Fruit fly (Drosophila melanogaster) whole organism, embryonic: ENCODE data around the gene lectin-37Db.

ENCODE experiments used
- Abd-B ChIP-seq: fragments of 200-800 bp; sonication (Bioruptor generic); optimal IDR thresholded peaks from 2 replicates; lab custom pipeline; 2018; ENCODE audit warnings: missing biosample characterization, mild to moderate bottlenecking, missing genetic modification characterization, moderate library complexity
- Atf-2 ChIP-seq: fragments of 200-800 bp; sonication (Bioruptor generic); optimal IDR thresholded peaks from 2 replicates; lab custom pipeline; 2016; ENCODE audit warnings: missing biosample characterization, missing genetic modification characterization
- C15 ChIP-seq: fragments of 200-800 bp; sonication (Bioruptor generic); IDR thresholded peaks from 3 replicates; pipeline ENCODE4 v1.3.6; 2022; ENCODE audit warnings: missing biosample characterization, missing genetic modification characterization
- CG10274 ChIP-seq: fragments of 200-800 bp; sonication (Bioruptor generic); optimal IDR thresholded peaks from 3 replicates; lab custom pipeline; 2017; ENCODE audit warnings: missing biosample characterization, mild to moderate bottlenecking, missing genetic modification characterization
- CG10654 ChIP-seq: fragments of 200-800 bp; sonication (Bioruptor generic); optimal IDR thresholded peaks from 2 replicates; lab custom pipeline; 2016; ENCODE audit warnings: missing biosample characterization, missing genetic modification characterization
- CG11247 ChIP-seq: fragments of 200-800 bp; sonication (Bioruptor generic); IDR thresholded peaks from 2 replicates; pipeline ENCODE4 v1.3.6; 2022; ENCODE audit warnings: missing biosample characterization, missing genetic modification characterization
- CG11560 ChIP-seq: fragments of 200-800 bp; sonication (Bioruptor generic); IDR thresholded peaks from 3 replicates; pipeline ENCODE4 v1.3.6; 2022; ENCODE audit warnings: missing biosample characterization, missing genetic modification characterization
- CG12659 ChIP-seq: fragments of 200-800 bp; sonication (Bioruptor generic); optimal IDR thresholded peaks from 3 replicates; lab custom pipeline; 2017; ENCODE audit warnings: mild to moderate bottlenecking, missing biosample characterization, missing genetic modification reagents, missing genetic modification characterization
- CG12942 ChIP-seq: fragments of 200-800 bp; sonication (Bioruptor generic); optimal IDR thresholded peaks from 3 replicates; lab custom pipeline; 2016; ENCODE audit warnings: missing biosample characterization, missing genetic modification characterization
- CG14667 ChIP-seq: fragments of 200-800 bp; sonication (Bioruptor generic); IDR thresholded peaks from 2 replicates; pipeline ENCODE4 v1.3.6; 2022; ENCODE audit warnings: missing biosample characterization, missing genetic modification characterization
- CG15696 ChIP-seq: fragments of 200-800 bp; sonication (Bioruptor generic); optimal IDR thresholded peaks from 2 replicates; lab custom pipeline; 2019; ENCODE audit warnings: missing biosample characterization, mild to moderate bottlenecking, missing genetic modification characterization, moderate library complexity
- CG16779 ChIP-seq: fragments of 200-800 bp; sonication (Bioruptor generic); IDR thresholded peaks from 2 replicates; pipeline ENCODE4 v1.3.6; 2022; ENCODE audit warnings: missing biosample characterization, missing genetic modification characterization
- CG17361 ChIP-seq: fragments of 200-800 bp; sonication (Bioruptor generic); IDR thresholded peaks from 3 replicates; pipeline ENCODE4 v1.3.6; 2022; ENCODE audit warnings: missing biosample characterization, missing genetic modification characterization
- CG1792 ChIP-seq: fragments of 200-800 bp; sonication (Bioruptor generic); optimal IDR thresholded peaks from 2 replicates; lab custom pipeline; 2016; ENCODE audit warnings: missing biosample characterization, missing genetic modification characterization
- CG2116 ChIP-seq: fragments of 200-800 bp; sonication (Bioruptor generic); optimal IDR thresholded peaks from 3 replicates; lab custom pipeline; 2018; ENCODE audit warnings: missing biosample characterization, mild to moderate bottlenecking, missing genetic modification characterization
- CG2120 ChIP-seq: fragments of 200-800 bp; sonication (Bioruptor generic); optimal IDR thresholded peaks from 3 replicates; lab custom pipeline; 2016; ENCODE audit warnings: missing biosample characterization, missing genetic modification characterization
- CG30431 ChIP-seq: fragments of 200-800 bp; sonication (Bioruptor generic); optimal IDR thresholded peaks from 2 replicates; lab custom pipeline; 2017; ENCODE audit warnings: missing biosample characterization, missing genetic modification characterization
- CG31365 ChIP-seq: fragments of 200-800 bp; sonication (Bioruptor generic); optimal IDR thresholded peaks from 2 replicates; lab custom pipeline; 2018; ENCODE audit warnings: missing biosample characterization, mild to moderate bottlenecking, missing genetic modification characterization
- CG31388 ChIP-seq: fragments of 200-800 bp; sonication (Bioruptor generic); optimal IDR thresholded peaks from 2 replicates; lab custom pipeline; 2016; ENCODE audit warnings: missing biosample characterization, missing genetic modification characterization
- CG33557 ChIP-seq: fragments of 200-800 bp; sonication (Bioruptor generic); optimal IDR thresholded peaks from 2 replicates; lab custom pipeline; 2019; ENCODE audit warnings: missing biosample characterization, mild to moderate bottlenecking, missing genetic modification characterization, moderate library complexity
- CG3847 ChIP-seq: fragments of 200-800 bp; sonication (Bioruptor generic); IDR thresholded peaks from 2 replicates; pipeline ENCODE4 v1.3.6; 2022; ENCODE audit warnings: missing biosample characterization, missing genetic modification characterization
- CG42726 ChIP-seq: fragments of 200-800 bp; sonication (Bioruptor generic); IDR thresholded peaks from 2 replicates; pipeline ENCODE4 v1.3.6; 2022; ENCODE audit warnings: missing biosample characterization, missing genetic modification characterization; ENCODE audit not compliant: partially characterized antibody
- CG4282 ChIP-seq: fragments of 200-800 bp; sonication (Bioruptor generic); optimal IDR thresholded peaks from 2 replicates; lab custom pipeline; 2016; ENCODE audit warnings: missing biosample characterization, missing genetic modification characterization
- CG5180 ChIP-seq: fragments of 200-800 bp; sonication (Bioruptor generic); optimal IDR thresholded peaks from 3 replicates; lab custom pipeline; 2017; ENCODE audit warnings: missing biosample characterization, missing genetic modification characterization, mild to moderate bottlenecking, moderate library complexity, missing genetic modification reagents
- CG6254 ChIP-seq: fragments of 200-800 bp; sonication (Bioruptor generic); optimal IDR thresholded peaks from 3 replicates; lab custom pipeline; 2017; ENCODE audit warnings: mild to moderate bottlenecking, missing biosample characterization, missing genetic modification reagents, missing genetic modification characterization
- CG6791 ChIP-seq: fragments of 200-800 bp; sonication (Bioruptor generic); IDR thresholded peaks from 3 replicates; pipeline ENCODE4 v1.3.6; 2022; ENCODE audit warnings: missing biosample characterization, missing genetic modification characterization; ENCODE audit not compliant: partially characterized antibody
- CG8478 ChIP-seq: fragments of >200 bp; optimal IDR thresholded peaks from 2 replicates; lab custom pipeline; 2018
- CG9437 ChIP-seq: fragments of 200-800 bp; sonication (Bioruptor generic); optimal IDR thresholded peaks from 2 replicates; lab custom pipeline; 2018; ENCODE audit warnings: missing biosample characterization, mild to moderate bottlenecking, missing genetic modification characterization
- D19A ChIP-seq: fragments of 200-800 bp; optimal IDR thresholded peaks from 3 replicates; lab custom pipeline; 2019; ENCODE audit warnings: missing biosample characterization, mild to moderate bottlenecking, missing genetic modification characterization, moderate library complexity
- Scr ChIP-seq: fragments of 200-800 bp; sonication (Bioruptor generic); IDR thresholded peaks from 2 replicates; pipeline ENCODE4 v1.3.6; 2022; ENCODE audit warnings: missing biosample characterization, missing genetic modification characterization; ENCODE audit not compliant: partially characterized antibody
- Vsx1 ChIP-seq: fragments of 200-800 bp; sonication (Bioruptor generic); optimal IDR thresholded peaks from 2 replicates; lab custom pipeline; 2017; ENCODE audit warnings: missing biosample characterization, mild to moderate bottlenecking, missing genetic modification characterization, missing genetic modification reagents
- bigmax ChIP-seq: fragments of 200-800 bp; sonication (Bioruptor generic); optimal IDR thresholded peaks from 2 replicates; lab custom pipeline; 2018; ENCODE audit warnings: missing biosample characterization, mild to moderate bottlenecking, missing genetic modification characterization
- btn ChIP-seq: fragments of 200-800 bp; sonication (Bioruptor generic); optimal IDR thresholded peaks from 2 replicates; lab custom pipeline; 2016; ENCODE audit warnings: missing biosample characterization, missing genetic modification characterization
- crc ChIP-seq: fragments of 200-800 bp; sonication (Bioruptor generic); optimal IDR thresholded peaks from 2 replicates; lab custom pipeline; 2016; ENCODE audit warnings: missing biosample characterization, missing genetic modification characterization
- dati ChIP-seq: fragments of 200-800 bp; sonication (Bioruptor generic); IDR thresholded peaks from 2 replicates; pipeline ENCODE4 v1.3.6; 2022; ENCODE audit warnings: missing biosample characterization, missing genetic modification characterization
- eyg ChIP-seq: fragments of 200-800 bp; sonication (Bioruptor generic); optimal IDR thresholded peaks from 3 replicates; lab custom pipeline; 2016; ENCODE audit warnings: missing biosample characterization, missing genetic modification characterization
- fd102C ChIP-seq: fragments of 200-800 bp; sonication (Bioruptor generic); optimal IDR thresholded peaks from 2 replicates; lab custom pipeline; 2018; ENCODE audit warnings: missing biosample characterization, mild to moderate bottlenecking, missing genetic modification characterization, moderate library complexity
- maf-S ChIP-seq: fragments of 200-800 bp; sonication (Bioruptor generic); optimal IDR thresholded peaks from 2 replicates; lab custom pipeline; 2016; ENCODE audit warnings: missing biosample characterization, missing genetic modification characterization
- peb ChIP-seq: fragments of 200-800 bp; sonication (Bioruptor generic); IDR thresholded peaks from 2 replicates; pipeline ENCODE4 v1.3.6; 2022; ENCODE audit warnings: missing biosample characterization, missing genetic modification characterization
- pum ChIP-seq: fragments of 200-800 bp; sonication (Bioruptor generic); optimal IDR thresholded peaks from 2 replicates; lab custom pipeline; 2016; ENCODE audit warnings: missing biosample characterization, missing genetic modification characterization
- pzg ChIP-seq: fragments of 200-800 bp; sonication (Bioruptor generic); optimal IDR thresholded peaks from 3 replicates; lab custom pipeline; 2018; ENCODE audit warnings: missing biosample characterization, mild to moderate bottlenecking, missing genetic modification characterization, moderate library complexity
- ranshi ChIP-seq: fragments of 200-800 bp; sonication (Bioruptor generic); IDR thresholded peaks from 2 replicates; pipeline ENCODE4 v1.3.6; 2022; ENCODE audit warnings: missing biosample characterization, missing genetic modification characterization
- ro ChIP-seq: fragments of 200-800 bp; sonication (Bioruptor generic); IDR thresholded peaks from 2 replicates; pipeline ENCODE4 v1.3.6; 2022; ENCODE audit warnings: missing biosample characterization, missing genetic modification characterization
- slbo ChIP-seq: fragments of 200-800 bp; sonication (Bioruptor generic); IDR thresholded peaks from 2 replicates; pipeline ENCODE4 v1.3.6; 2022; ENCODE audit warnings: missing biosample characterization, missing genetic modification characterization
- ssp ChIP-seq: fragments of 200-800 bp; sonication (Bioruptor generic); IDR thresholded peaks from 2 replicates; pipeline ENCODE4 v1.3.6; 2022; ENCODE audit warnings: missing biosample characterization, missing genetic modification characterization
- tio ChIP-seq: fragments of 200-800 bp; sonication (Bioruptor generic); optimal IDR thresholded peaks from 2 replicates; lab custom pipeline; 2017; ENCODE audit warnings: missing biosample characterization, missing genetic modification characterization, inconsistent platforms
- twi ChIP-seq: fragments of 200-800 bp; optimal IDR thresholded peaks from 2 replicates; lab custom pipeline; 2019; ENCODE audit warnings: missing biosample characterization, mild to moderate bottlenecking, missing genetic modification characterization, moderate library complexity
- tx ChIP-seq: fragments of 200-800 bp; sonication (Bioruptor generic); optimal IDR thresholded peaks from 2 replicates; lab custom pipeline; 2016; ENCODE audit warnings: missing biosample characterization, missing genetic modification characterization
- zen ChIP-seq: fragments of 200-800 bp; sonication (Bioruptor generic); optimal IDR thresholded peaks from 3 replicates; lab custom pipeline; 2018; ENCODE audit warnings: missing biosample characterization, mild to moderate bottlenecking, missing genetic modification characterization, moderate library complexity
- zf30C ChIP-seq: fragments of 200-800 bp; sonication (Bioruptor generic); optimal IDR thresholded peaks from 3 replicates; lab custom pipeline; 2018; ENCODE audit warnings: missing biosample characterization, mild to moderate bottlenecking, missing genetic modification characterization

The lectin-37Db gene

DNA sequence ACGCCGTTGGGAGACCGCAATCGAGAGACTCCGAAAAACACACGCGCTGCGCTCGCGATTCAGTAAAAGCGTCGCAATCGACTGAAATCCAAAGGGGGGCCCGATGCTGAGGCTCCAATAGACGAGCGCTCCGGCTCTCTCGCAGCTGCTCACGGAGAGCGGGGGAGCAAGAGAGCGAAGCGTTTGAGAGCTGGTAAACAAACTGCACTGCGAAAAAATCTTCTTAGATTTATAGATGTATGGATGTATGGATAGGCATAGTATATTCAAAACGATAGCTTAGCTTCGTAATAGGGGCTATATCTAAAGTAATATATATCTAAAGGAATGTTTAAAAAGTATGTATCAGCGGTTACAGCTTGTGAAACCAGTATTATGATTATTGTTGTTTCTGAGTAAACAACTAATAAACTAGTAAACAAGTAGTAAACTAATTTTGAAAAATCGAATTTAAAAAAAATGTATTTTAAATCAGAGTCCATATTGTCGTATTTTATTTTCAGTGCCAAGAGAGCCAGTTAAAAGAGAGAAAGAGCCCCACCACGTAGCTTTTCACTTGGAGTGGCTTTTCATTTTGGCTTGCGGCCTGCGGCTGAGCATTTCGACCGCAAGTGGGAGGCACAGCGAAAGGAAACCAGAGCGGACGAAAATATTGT is 4.7 kb downstream of the lectin-37Db start, which contains the start of the genes Alp12 and CG13085 (continued):
- peak; percentile 90 for TF ChIP-seq CG11560 (tag; lab: Robert Waterston, UW)
- TF ChIP-seq Scr (GFP tag; lab: Robert Waterston, UW) = no peak
- peak; percentile 15 for TF ChIP-seq pzg (GFP tag; lab: Kevin White, UChicago)
- TF ChIP-seq CG3847 = peak; percentile 97
- TF ChIP-seq CG31388 (GFP tag; lab: Kevin White, UChicago) = peak; percentile 91
- TF ChIP-seq CG11247 (GFP tag; lab: Robert Waterston, UW) = peak; percentile 92
- TF ChIP-seq dati (GFP tag; lab: Robert Waterston, UW) = peak; percentile 41; the same call in 1 of the 2 replicates
- peak; percentile 99 for TF ChIP-seq CG17361 (GFP tag; lab: Robert Waterston, UW)
- TF ChIP-seq slbo (GFP tag; lab: Robert Waterston, UW) = peak; percentile 96
- peak; percentile 23 for TF ChIP-seq fd102C
- peak; percentile 98 for TF ChIP-seq tio (GFP tag; lab: Kevin White, UChicago)
- peak; percentile 96 for TF ChIP-seq Vsx1 (GFP tag; lab: Kevin White, UChicago)
- TF ChIP-seq CG31365 (tag; lab: Kevin White, UChicago) = peak; percentile 84
- peak; percentile 89 for TF ChIP-seq ranshi (GFP tag; lab: Robert Waterston, UW)
- peak; percentile 92 for TF ChIP-seq zen
- peak; percentile 94 for TF ChIP-seq pum (GFP tag; lab: Kevin White, UChicago)
- peak; percentile 94 for TF ChIP-seq tx (GFP tag; lab: Kevin White, UChicago)
- TF ChIP-seq CG15696 (tag; lab: Kevin White, UChicago) = peak; percentile 86
- TF ChIP-seq CG42726 (GFP tag; lab: Robert Waterston, UW) = no peak
- peak; percentile 94 for TF ChIP-seq Abd-B
- TF ChIP-seq C15 (GFP tag; lab: Robert Waterston, UW) = peak; percentile 71; the same call in 2 of the 3 replicates
- TF ChIP-seq peb (GFP tag; lab: Robert Waterston, UW) = peak; percentile 87
- peak; percentile 51; the same call in 1 of the 2 replicates for TF ChIP-seq CG16779 (GFP tag; lab: Robert Waterston, UW)
- peak; percentile 54; the same call in 2 of the 3 replicates for TF ChIP-seq CG6791 (GFP tag; lab: Robert Waterston, UW)
- peak; percentile 95 for TF ChIP-seq zf30C
- peak; percentile 96 for TF ChIP-seq CG6254 (GFP tag; lab: Kevin White, UChicago)
- TF ChIP-seq CG14667 = peak; percentile 93
- TF ChIP-seq CG8478 (lab: Kevin White, UChicago) = no peak
- peak; percentile 70 for TF ChIP-seq CG4282 (GFP tag; lab: Kevin White, UChicago)
- no peak for TF ChIP-seq bigmax (GFP tag; lab: Kevin White, UChicago)
- peak; percentile 86 for TF ChIP-seq CG1792 (GFP tag; lab: Kevin White, UChicago)
- TF ChIP-seq CG10274 (GFP tag; lab: Kevin White, UChicago) = peak; percentile 89
- peak; percentile 95 for TF ChIP-seq twi (tag; lab: Kevin White, UChicago)
- peak; percentile 88 for TF ChIP-seq CG2116 (GFP tag; lab: Kevin White, UChicago)
- peak; percentile 91 for TF ChIP-seq maf-S (GFP tag; lab: Kevin White, UChicago)
- peak; percentile 96 for TF ChIP-seq D19A (tag; lab: Kevin White, UChicago)
- peak; percentile 96 for TF ChIP-seq CG33557
- TF ChIP-seq crc (GFP tag; lab: Kevin White, UChicago) = peak; percentile 89
- TF ChIP-seq Atf-2 (GFP tag; lab: Kevin White, UChicago) = peak; percentile 94
- TF ChIP-seq CG10654 (GFP tag; lab: Kevin White, UChicago) = peak; percentile 93
- TF ChIP-seq CG2120 (GFP tag; lab: Kevin White, UChicago) = peak; percentile 98
- peak; percentile 94 for TF ChIP-seq CG30431
- TF ChIP-seq eyg (GFP tag; lab: Kevin White, UChicago) = peak; percentile 89
- peak; percentile 83 for TF ChIP-seq btn
- TF ChIP-seq CG9437 (GFP tag; lab: Kevin White, UChicago) = peak; percentile 96
- peak; percentile 93 for TF ChIP-seq ro (GFP tag; lab: Robert Waterston, UW)
- TF ChIP-seq CG5180 (GFP tag; lab: Kevin White, UChicago) = peak; percentile 94
- TF ChIP-seq CG12659 (GFP tag; lab: Kevin White, UChicago) = peak; percentile 100
- peak; percentile 91 for TF ChIP-seq ssp
- peak; percentile 95 for TF ChIP-seq CG12942 (GFP tag; lab: Kevin White, UChicago)
